Fruit fly (Drosophila melanogaster) whole organism, embryonic: Measurements from ENCODE around the gene Rab9D.

ENCODE experiments used
- B-H2 ChIP-seq: fragments of 200-800 bp; sonication (Bioruptor generic); optimal IDR thresholded peaks from 2 replicates; lab custom pipeline; 2018; ENCODE audit warnings: missing biosample characterization, mild to moderate bottlenecking, missing genetic modification characterization
- CG12219 ChIP-seq: fragments of 200-800 bp; sonication (Bioruptor generic); optimal IDR thresholded peaks from 3 replicates; lab custom pipeline; 2018; ENCODE audit warnings: missing biosample characterization, mild to moderate bottlenecking, missing genetic modification characterization
- CG13424 ChIP-seq: fragments of 200-800 bp; sonication (Bioruptor generic); optimal IDR thresholded peaks from 2 replicates; lab custom pipeline; 2019; ENCODE audit warnings: missing biosample characterization, mild to moderate bottlenecking, missing genetic modification characterization, moderate library complexity
- CG13894 ChIP-seq: fragments of 200-800 bp; sonication (Bioruptor generic); optimal IDR thresholded peaks from 3 replicates; lab custom pipeline; 2018; ENCODE audit warnings: missing biosample characterization, mild to moderate bottlenecking, missing genetic modification characterization, moderate library complexity
- CG15479 ChIP-seq: fragments of 200-800 bp; sonication (Bioruptor generic); optimal IDR thresholded peaks from 3 replicates; lab custom pipeline; 2019; ENCODE audit warnings: missing biosample characterization, mild to moderate bottlenecking, missing genetic modification characterization, moderate library complexity
- CG1647 ChIP-seq: fragments of 200-800 bp; sonication (Bioruptor generic); optimal IDR thresholded peaks from 3 replicates; lab custom pipeline; 2016; ENCODE audit warnings: missing biosample characterization, missing genetic modification characterization
- CG16815 ChIP-seq: fragments of 200-800 bp; sonication (Bioruptor generic); optimal IDR thresholded peaks from 3 replicates; lab custom pipeline; 2017; ENCODE audit warnings: missing biosample characterization, mild to moderate bottlenecking, missing genetic modification characterization
- CG17359 ChIP-seq: fragments of 200-800 bp; sonication (Bioruptor generic); optimal IDR thresholded peaks from 3 replicates; lab custom pipeline; 2018; ENCODE audit warnings: missing biosample characterization, mild to moderate bottlenecking, missing genetic modification characterization, moderate library complexity
- CG17385 ChIP-seq: fragments of 200-800 bp; sonication (Bioruptor generic); optimal IDR thresholded peaks from 3 replicates; lab custom pipeline; 2018; ENCODE audit warnings: missing biosample characterization, mild to moderate bottlenecking, missing genetic modification characterization
- CG17568 ChIP-seq: fragments of 200-800 bp; sonication (Bioruptor generic); optimal IDR thresholded peaks from 2 replicates; lab custom pipeline; 2018; ENCODE audit warnings: missing biosample characterization, mild to moderate bottlenecking, missing genetic modification characterization, moderate library complexity
- CG17612 ChIP-seq: fragments of 200-800 bp; sonication (Bioruptor generic); IDR thresholded peaks from 2 replicates; pipeline ENCODE4 v1.3.6; 2022; ENCODE audit warnings: missing biosample characterization, missing genetic modification characterization
- CG31441 ChIP-seq: fragments of 200-800 bp; sonication (Bioruptor generic); IDR thresholded peaks from 2 replicates; pipeline ENCODE4 v1.3.6; 2022; ENCODE audit warnings: missing biosample characterization, missing genetic modification characterization
- CG3281 ChIP-seq: fragments of 200-800 bp; sonication (Bioruptor generic); optimal IDR thresholded peaks from 3 replicates; lab custom pipeline; 2017; ENCODE audit warnings: missing biosample characterization, mild to moderate bottlenecking, missing genetic modification characterization
- CG33213 ChIP-seq: fragments of 200-800 bp; sonication (Bioruptor generic); optimal IDR thresholded peaks from 3 replicates; lab custom pipeline; 2016; ENCODE audit warnings: missing biosample characterization, missing genetic modification characterization
- CG34224 ChIP-seq: fragments of 200-800 bp; sonication (Bioruptor generic); IDR thresholded peaks from 3 replicates; pipeline ENCODE4 v1.3.6; 2022; ENCODE audit warnings: missing biosample characterization, missing genetic modification characterization; ENCODE audit not compliant: partially characterized antibody
- CG4282 ChIP-seq: fragments of 200-800 bp; sonication (Bioruptor generic); optimal IDR thresholded peaks from 2 replicates; lab custom pipeline; 2016; ENCODE audit warnings: missing biosample characterization, missing genetic modification characterization
- CG4328 ChIP-seq: fragments of 200-800 bp; sonication (Bioruptor generic); optimal IDR thresholded peaks from 3 replicates; lab custom pipeline; 2017; ENCODE audit warnings: missing biosample characterization, missing genetic modification reagents, missing genetic modification characterization
- CG43689 ChIP-seq: fragments of 200-800 bp; sonication (Bioruptor generic); IDR thresholded peaks from 2 replicates; pipeline ENCODE4 v1.3.6; 2022; ENCODE audit warnings: missing biosample characterization, missing genetic modification characterization
- CG6791 ChIP-seq: fragments of 200-800 bp; sonication (Bioruptor generic); IDR thresholded peaks from 3 replicates; pipeline ENCODE4 v1.3.6; 2022; ENCODE audit warnings: missing biosample characterization, missing genetic modification characterization; ENCODE audit not compliant: partially characterized antibody
- CG7556 ChIP-seq: fragments of 200-800 bp; sonication (Bioruptor generic); optimal IDR thresholded peaks from 2 replicates; lab custom pipeline; 2017; ENCODE audit warnings: missing biosample characterization, mild to moderate bottlenecking, missing genetic modification characterization
- CG7928 ChIP-seq: fragments of 200-800 bp; sonication (Bioruptor generic); optimal IDR thresholded peaks from 2 replicates; lab custom pipeline; 2017; ENCODE audit warnings: missing biosample characterization, mild to moderate bottlenecking, missing genetic modification characterization
- CG8478 ChIP-seq: fragments of >200 bp; optimal IDR thresholded peaks from 2 replicates; lab custom pipeline; 2018
- Dll ChIP-seq: fragments of 200-800 bp; sonication (Bioruptor generic); IDR thresholded peaks from 4 replicates; pipeline ENCODE4 v1.3.6; 2022; ENCODE audit warnings: missing biosample characterization, missing genetic modification characterization; ENCODE audit not compliant: partially characterized antibody
- Gug ChIP-seq: fragments of 200-800 bp; sonication (Bioruptor generic); IDR thresholded peaks from 4 replicates; pipeline ENCODE4 v1.3.6; 2022; ENCODE audit warnings: missing biosample characterization, missing genetic modification characterization
- HLH54F ChIP-seq: fragments of 200-800 bp; sonication (Bioruptor generic); optimal IDR thresholded peaks from 3 replicates; lab custom pipeline; 2016; ENCODE audit warnings: missing biosample characterization, missing genetic modification characterization
- Hr78 ChIP-seq, 2 experiments: fragments of 200-800 bp in 1 of 2; fragments of >200 bp in 1 of 2; sonication (Bioruptor generic) in 1 of 2; optimal IDR thresholded peaks; 2 replicates each; lab custom pipeline; 2017 to 2019; ENCODE audit warnings: missing biosample characterization in 2 of 2, missing genetic modification characterization in 2 of 2, mild to moderate bottlenecking in 1 of 2, moderate library complexity in 1 of 2
- PHDP ChIP-seq: fragments of 200-800 bp; sonication (Bioruptor generic); optimal IDR thresholded peaks from 3 replicates; lab custom pipeline; 2018; ENCODE audit warnings: missing biosample characterization, mild to moderate bottlenecking, missing genetic modification characterization, moderate library complexity
- Scr ChIP-seq: fragments of 200-800 bp; sonication (Bioruptor generic); IDR thresholded peaks from 2 replicates; pipeline ENCODE4 v1.3.6; 2022; ENCODE audit warnings: missing biosample characterization, missing genetic modification characterization; ENCODE audit not compliant: partially characterized antibody
- Sin3A ChIP-seq: fragments of >200 bp; optimal IDR thresholded peaks from 2 replicates; lab custom pipeline; 2018
- TFAM ChIP-seq: fragments of 200-800 bp; sonication (Bioruptor generic); optimal IDR thresholded peaks from 2 replicates; lab custom pipeline; 2017; ENCODE audit warnings: missing biosample characterization, missing genetic modification characterization, inconsistent platforms
- Usf ChIP-seq: fragments of 200-800 bp; sonication (Bioruptor generic); optimal IDR thresholded peaks from 2 replicates; lab custom pipeline; 2017; ENCODE audit warnings: missing genotype, missing biosample characterization, missing genetic modification characterization
- ci ChIP-seq: fragments of 200-800 bp; sonication (Bioruptor generic); IDR thresholded peaks from 3 replicates; pipeline ENCODE4 v1.3.6; 2022; ENCODE audit warnings: missing biosample characterization, missing genetic modification characterization
- dati ChIP-seq: fragments of 200-800 bp; sonication (Bioruptor generic); IDR thresholded peaks from 2 replicates; pipeline ENCODE4 v1.3.6; 2022; ENCODE audit warnings: missing biosample characterization, missing genetic modification characterization
- dmrt99B ChIP-seq: fragments of 200-800 bp; sonication (Bioruptor generic); optimal IDR thresholded peaks from 2 replicates; lab custom pipeline; 2018; ENCODE audit warnings: missing biosample characterization, mild to moderate bottlenecking, missing genetic modification characterization, moderate library complexity
- en ChIP-seq: fragments of 200-800 bp; sonication (Bioruptor generic); optimal IDR thresholded peaks from 2 replicates; lab custom pipeline; 2016; ENCODE audit warnings: missing biosample characterization, missing genetic modification characterization
- ewg ChIP-seq: fragments of 200-800 bp; sonication (Bioruptor generic); optimal IDR thresholded peaks from 3 replicates; lab custom pipeline; 2017; ENCODE audit warnings: mild to moderate bottlenecking, missing biosample characterization, missing genetic modification reagents, missing genetic modification characterization
- fru ChIP-seq: fragments of >200 bp; optimal IDR thresholded peaks from 2 replicates; lab custom pipeline; 2017
- grn ChIP-seq: fragments of 200-800 bp; sonication (Bioruptor generic); optimal IDR thresholded peaks from 3 replicates; lab custom pipeline; 2017; ENCODE audit warnings: missing biosample characterization, missing genetic modification characterization
- gro ChIP-seq: fragments of 200-800 bp; sonication (Bioruptor generic); optimal IDR thresholded peaks from 2 replicates; lab custom pipeline; 2016; ENCODE audit warnings: missing biosample characterization, missing genetic modification characterization
- hkb ChIP-seq, 2 experiments: fragments of 200-800 bp in 1 of 2; fragments of >200 bp in 1 of 2; sonication (Bioruptor generic) in 1 of 2; IDR thresholded peaks in 1 of 2; optimal IDR thresholded peaks in 1 of 2; 2 replicates each; pipeline versions ENCODE4 v1.3.6 to Lab custom; 2017 to 2022; ENCODE audit warnings: missing biosample characterization in 1 of 2, missing genetic modification characterization in 1 of 2
- luna ChIP-seq: fragments of 200-800 bp; sonication (Bioruptor generic); optimal IDR thresholded peaks from 2 replicates; lab custom pipeline; 2016; ENCODE audit warnings: missing biosample characterization, missing genetic modification characterization
- nmo ChIP-seq: fragments of 200-800 bp; sonication (Bioruptor generic); optimal IDR thresholded peaks from 2 replicates; lab custom pipeline; 2018; ENCODE audit warnings: missing biosample characterization, mild to moderate bottlenecking, missing genetic modification characterization, moderate library complexity
- phol ChIP-seq: fragments of 200-800 bp; sonication (Bioruptor generic); optimal IDR thresholded peaks from 3 replicates; lab custom pipeline; 2018; ENCODE audit warnings: missing biosample characterization, mild to moderate bottlenecking, missing genetic modification characterization, moderate library complexity
- pros ChIP-seq: fragments of 200-800 bp; sonication (Bioruptor generic); optimal IDR thresholded peaks from 3 replicates; lab custom pipeline; 2019; ENCODE audit warnings: missing biosample characterization, mild to moderate bottlenecking, missing genetic modification characterization, moderate library complexity
- psq ChIP-seq: fragments of 200-800 bp; sonication (Bioruptor generic); optimal IDR thresholded peaks from 2 replicates; lab custom pipeline; 2017; ENCODE audit warnings: missing biosample characterization, missing genetic modification characterization
- stwl ChIP-seq: fragments of 200-800 bp; sonication (Bioruptor generic); optimal IDR thresholded peaks from 3 replicates; lab custom pipeline; 2018; ENCODE audit warnings: missing biosample characterization, mild to moderate bottlenecking, missing genetic modification characterization, moderate library complexity
- tio ChIP-seq: fragments of 200-800 bp; sonication (Bioruptor generic); optimal IDR thresholded peaks from 2 replicates; lab custom pipeline; 2017; ENCODE audit warnings: missing biosample characterization, missing genetic modification characterization, inconsistent platforms
- tll ChIP-seq, 2 experiments: fragments of 200-800 bp in 1 of 2; fragments of >200 bp in 1 of 2; sonication (Bioruptor generic) in 1 of 2; optimal IDR thresholded peaks; 2 replicates each; lab custom pipeline; 2017 to 2019; ENCODE audit warnings: missing biosample characterization in 2 of 2, missing genetic modification characterization in 2 of 2, mild to moderate bottlenecking in 1 of 2, moderate library complexity in 1 of 2

The Rab9D gene

dm6 chrX:10547070-10547856, 41.6 kb upstream of the Rab9D start (continued):
- TF ChIP-seq CG16815 (GFP tag; lab: Kevin White, UChicago) (peak; percentile 78), CG4328 (GFP tag; lab: Kevin White, UChicago) (peak; percentile 64), CG31441 (GFP tag; lab: Robert Waterston, UW) (peak; percentile 96), luna (GFP tag; lab: Kevin White, UChicago) (peak; percentile 50), en (GFP tag; lab: Kevin White, UChicago) (peak; percentile 84), Scr (GFP tag; lab: Robert Waterston, UW) (no peak), tll (GFP tag; optimal IDR thresholded peaks at IDR 0.05; lab: Kevin White, UChicago) (no peak), CG6791 (GFP tag; lab: Robert Waterston, UW) (no peak), fru (lab: Kevin White, UChicago) (no peak), gro (GFP tag; lab: Kevin White, UChicago) (peak; percentile 28), ci (peak; percentile 94), CG13894 (tag; lab: Kevin White, UChicago) (no peak), CG7556 (GFP tag; lab: Kevin White, UChicago) (peak; percentile 91), TFAM (GFP tag; lab: Kevin White, UChicago) (peak; percentile 33), CG8478 (lab: Kevin White, UChicago) (no peak), CG17385 (GFP tag; lab: Kevin White, UChicago) (peak; percentile 82), CG33213 (GFP tag; lab: Kevin White, UChicago) (peak; percentile 80), CG17612 (GFP tag; lab: Robert Waterston, UW) (peak; percentile 75), psq (GFP tag; lab: Kevin White, UChicago) (peak; percentile 43), CG34224 (GFP tag; lab: Robert Waterston, UW) (no peak), ewg (peak; percentile 82), CG43689 (GFP tag; lab: Robert Waterston, UW) (peak; percentile 85), B-H2 (GFP tag; lab: Kevin White, UChicago) (no peak), CG17568 (GFP tag; lab: Kevin White, UChicago) (peak; percentile 56), nmo (peak; percentile 96), stwl (tag; lab: Kevin White, UChicago) (no peak), phol (peak; percentile 93), CG1647 (peak; percentile 83), PHDP (peak; percentile 87), dati (GFP tag; lab: Robert Waterston, UW) (peak; percentile 68; the same call in 1 of the 2 replicates), CG7928 (GFP tag; lab: Kevin White, UChicago) (peak; percentile 31), CG13424 (tag; lab: Kevin White, UChicago) (peak; percentile 92), grn (peak; percentile 65), hkb (optimal IDR thresholded peaks at IDR 0.05; lab: Kevin White, UChicago) (no peak), hkb (GFP tag; IDR thresholded peaks at IDR 0.05; lab: Robert Waterston, UW) (peak; percentile 92), pros (GFP tag; lab: Kevin White, UChicago) (no peak), CG3281 (peak; percentile 85), Gug (peak; percentile 86; the same call in 3 of the 4 replicates), tio (GFP tag; lab: Kevin White, UChicago) (peak; percentile 84), HLH54F (GFP tag; lab: Kevin White, UChicago) (peak; percentile 77), Hr78 (GFP tag; optimal IDR thresholded peaks at IDR 0.05; lab: Kevin White, UChicago) (peak in 1 of 2 experiments; percentile 82), Usf (GFP tag; lab: Kevin White, UChicago) (peak; percentile 50), Sin3A (no peak), dmrt99B (tag; lab: Kevin White, UChicago) (peak; percentile 96), CG4282 (GFP tag; lab: Kevin White, UChicago) (peak; percentile 29), CG17359 (tag; lab: Kevin White, UChicago) (peak; percentile 95), Dll (GFP tag; lab: Robert Waterston, UW) (0 out of 4 replicates have a peak, but pooled peaks have one; percentile 6), CG15479 (GFP tag; lab: Kevin White, UChicago) (no peak), CG12219 (GFP tag; lab: Kevin White, UChicago) (peak; percentile 90)
